Fruit fly (Drosophila melanogaster) whole organism, embryonic: ENCODE measurements around the gene CG4586.

Source experiments
- CG10565 ChIP-seq: fragments of 200-800 bp; sonication (Bioruptor generic); optimal IDR thresholded peaks from 3 replicates; lab custom pipeline; 2016; ENCODE audit warnings: missing biosample characterization, mild to moderate bottlenecking, missing genetic modification characterization
- CG10959 ChIP-seq: fragments of 200-800 bp; sonication (Bioruptor generic); IDR thresholded peaks from 2 replicates; pipeline ENCODE4 v1.3.6; 2022; ENCODE audit warnings: missing biosample characterization, missing genetic modification characterization
- CG11247 ChIP-seq: fragments of 200-800 bp; sonication (Bioruptor generic); IDR thresholded peaks from 2 replicates; pipeline ENCODE4 v1.3.6; 2022; ENCODE audit warnings: missing biosample characterization, missing genetic modification characterization
- CG11456 ChIP-seq: fragments of 200-800 bp; sonication (Bioruptor generic); IDR thresholded peaks from 3 replicates; pipeline ENCODE4 v1.3.6; 2022; ENCODE audit warnings: missing biosample characterization, missing genetic modification characterization
- CG11560 ChIP-seq: fragments of 200-800 bp; sonication (Bioruptor generic); IDR thresholded peaks from 3 replicates; pipeline ENCODE4 v1.3.6; 2022; ENCODE audit warnings: missing biosample characterization, missing genetic modification characterization
- CG11696 ChIP-seq: fragments of 200-800 bp; sonication (Bioruptor generic); IDR thresholded peaks from 2 replicates; pipeline ENCODE4 v1.3.6; 2022; ENCODE audit warnings: missing biosample characterization, missing genetic modification characterization
- CG12942 ChIP-seq: fragments of 200-800 bp; sonication (Bioruptor generic); optimal IDR thresholded peaks from 3 replicates; lab custom pipeline; 2016; ENCODE audit warnings: missing biosample characterization, missing genetic modification characterization
- CG14050 ChIP-seq: fragments of 200-800 bp; sonication (Bioruptor generic); IDR thresholded peaks from 3 replicates; pipeline ENCODE4 v1.3.6; 2022; ENCODE audit warnings: missing biosample characterization, missing genetic modification characterization
- CG14667 ChIP-seq: fragments of 200-800 bp; sonication (Bioruptor generic); IDR thresholded peaks from 2 replicates; pipeline ENCODE4 v1.3.6; 2022; ENCODE audit warnings: missing biosample characterization, missing genetic modification characterization
- CG14860 ChIP-seq: fragments of 200-800 bp; sonication (Bioruptor generic); IDR thresholded peaks from 3 replicates; pipeline ENCODE4 v1.3.6; 2022; ENCODE audit warnings: missing biosample characterization, missing genetic modification characterization; ENCODE audit not compliant: partially characterized antibody
- CG16863 ChIP-seq: fragments of 200-800 bp; sonication (Bioruptor generic); optimal IDR thresholded peaks from 3 replicates; lab custom pipeline; 2016; ENCODE audit warnings: missing biosample characterization, missing genetic modification characterization
- CG2889 ChIP-seq: fragments of 200-800 bp; sonication (Bioruptor generic); IDR thresholded peaks from 3 replicates; pipeline ENCODE4 v1.3.6; 2022; ENCODE audit warnings: missing biosample characterization, missing genetic modification characterization
- CG30403 ChIP-seq: fragments of 200-800 bp; sonication (Bioruptor generic); optimal IDR thresholded peaks from 3 replicates; lab custom pipeline; 2016; ENCODE audit warnings: missing biosample characterization, missing genetic modification characterization
- CG30431 ChIP-seq: fragments of 200-800 bp; sonication (Bioruptor generic); optimal IDR thresholded peaks from 2 replicates; lab custom pipeline; 2017; ENCODE audit warnings: missing biosample characterization, missing genetic modification characterization
- CG31388 ChIP-seq: fragments of 200-800 bp; sonication (Bioruptor generic); optimal IDR thresholded peaks from 2 replicates; lab custom pipeline; 2016; ENCODE audit warnings: missing biosample characterization, missing genetic modification characterization
- CG33213 ChIP-seq: fragments of 200-800 bp; sonication (Bioruptor generic); optimal IDR thresholded peaks from 3 replicates; lab custom pipeline; 2016; ENCODE audit warnings: missing biosample characterization, missing genetic modification characterization
- CG3995 ChIP-seq: fragments of 200-800 bp; sonication (Bioruptor generic); optimal IDR thresholded peaks from 3 replicates; lab custom pipeline; 2016; ENCODE audit warnings: missing biosample characterization, missing genetic modification characterization
- CG4282 ChIP-seq: fragments of 200-800 bp; sonication (Bioruptor generic); optimal IDR thresholded peaks from 2 replicates; lab custom pipeline; 2016; ENCODE audit warnings: missing biosample characterization, missing genetic modification characterization
- CG4617 ChIP-seq: fragments of 200-800 bp; sonication (Bioruptor generic); optimal IDR thresholded peaks from 3 replicates; lab custom pipeline; 2016; ENCODE audit warnings: missing biosample characterization, missing genetic modification characterization, borderline replicate concordance
- CG6654 ChIP-seq: fragments of 200-800 bp; sonication (Bioruptor generic); optimal IDR thresholded peaks from 2 replicates; lab custom pipeline; 2017; ENCODE audit warnings: missing biosample characterization, mild to moderate bottlenecking, missing genetic modification characterization
- CG6689 ChIP-seq: fragments of 200-800 bp; sonication (Bioruptor generic); IDR thresholded peaks from 2 replicates; pipeline ENCODE4 v1.3.6; 2022; ENCODE audit warnings: missing biosample characterization, missing genetic modification characterization
- CG8924 ChIP-seq: fragments of 200-800 bp; optimal IDR thresholded peaks from 3 replicates; lab custom pipeline; 2019; ENCODE audit warnings: missing biosample characterization, mild to moderate bottlenecking, missing genetic modification characterization, moderate library complexity
- CG9932 ChIP-seq: fragments of 200-800 bp; sonication (Bioruptor generic); IDR thresholded peaks from 2 replicates; pipeline ENCODE4 v1.3.6; 2022; ENCODE audit warnings: missing biosample characterization, missing genetic modification characterization
- D19B ChIP-seq: fragments of 200-800 bp; sonication (Bioruptor generic); optimal IDR thresholded peaks from 2 replicates; lab custom pipeline; 2017; ENCODE audit warnings: missing biosample characterization, mild to moderate bottlenecking, missing genetic modification characterization
- Dll ChIP-seq: fragments of 200-800 bp; sonication (Bioruptor generic); IDR thresholded peaks from 4 replicates; pipeline ENCODE4 v1.3.6; 2022; ENCODE audit warnings: missing biosample characterization, missing genetic modification characterization; ENCODE audit not compliant: partially characterized antibody
- Ets97D ChIP-seq: fragments of 200-800 bp; sonication (Bioruptor generic); optimal IDR thresholded peaks from 3 replicates; lab custom pipeline; 2016; ENCODE audit warnings: missing biosample characterization, missing genetic modification characterization
- Gsc ChIP-seq: fragments of 200-800 bp; sonication (Bioruptor generic); IDR thresholded peaks from 2 replicates; pipeline ENCODE4 v1.3.6; 2022; ENCODE audit warnings: missing biosample characterization, missing genetic modification characterization
- Max ChIP-seq: fragments of 200-800 bp; sonication (Bioruptor generic); optimal IDR thresholded peaks from 2 replicates; lab custom pipeline; 2016; ENCODE audit warnings: missing biosample characterization, mild to moderate bottlenecking, missing genetic modification characterization
- Nf-YB ChIP-seq: fragments of 200-800 bp; sonication (Bioruptor generic); optimal IDR thresholded peaks from 3 replicates; lab custom pipeline; 2019; ENCODE audit warnings: missing biosample characterization, mild to moderate bottlenecking, missing genetic modification characterization, moderate library complexity
- Sox100B ChIP-seq: fragments of 200-800 bp; sonication (Bioruptor generic); optimal IDR thresholded peaks from 3 replicates; lab custom pipeline; 2018; ENCODE audit warnings: missing biosample characterization, mild to moderate bottlenecking, missing genetic modification characterization
- Xbp1 ChIP-seq: fragments of 200-800 bp; sonication (Bioruptor generic); optimal IDR thresholded peaks from 3 replicates; lab custom pipeline; 2016; ENCODE audit warnings: missing biosample characterization, mild to moderate bottlenecking, missing genetic modification characterization
- abd-A ChIP-seq: fragments of 200-800 bp; sonication (Bioruptor generic); optimal IDR thresholded peaks from 3 replicates; lab custom pipeline; 2019; ENCODE audit warnings: missing biosample characterization, mild to moderate bottlenecking, missing genetic modification characterization, moderate library complexity
- ase ChIP-seq: fragments of 200-800 bp; sonication (Bioruptor generic); IDR thresholded peaks from 3 replicates; pipeline ENCODE4 v1.3.6; 2022; ENCODE audit warnings: missing biosample characterization, missing genetic modification characterization
- dati ChIP-seq: fragments of 200-800 bp; sonication (Bioruptor generic); IDR thresholded peaks from 2 replicates; pipeline ENCODE4 v1.3.6; 2022; ENCODE audit warnings: missing biosample characterization, missing genetic modification characterization
- en ChIP-seq: fragments of 200-800 bp; sonication (Bioruptor generic); optimal IDR thresholded peaks from 2 replicates; lab custom pipeline; 2016; ENCODE audit warnings: missing biosample characterization, missing genetic modification characterization
- eve ChIP-seq, 2 experiments: fragments of >200 bp; optimal IDR thresholded peaks; 2 replicates each; lab custom pipeline; 2017; ENCODE audit warnings: missing biosample characterization in 2 of 2, missing genetic modification characterization in 2 of 2
- fd96Cb ChIP-seq: fragments of 200-800 bp; sonication (Bioruptor generic); optimal IDR thresholded peaks from 2 replicates; lab custom pipeline; 2018; ENCODE audit warnings: missing biosample characterization, mild to moderate bottlenecking, missing genetic modification characterization, moderate library complexity
- gfzf ChIP-seq: fragments of 200-800 bp; sonication (Bioruptor generic); optimal IDR thresholded peaks from 2 replicates; lab custom pipeline; 2016; ENCODE audit warnings: missing biosample characterization, mild to moderate bottlenecking, missing genetic modification characterization, moderate library complexity
- kah ChIP-seq: fragments of 200-800 bp; sonication (Bioruptor generic); optimal IDR thresholded peaks from 2 replicates; lab custom pipeline; 2018; ENCODE audit warnings: missing biosample characterization, mild to moderate bottlenecking, missing genetic modification characterization
- knrl ChIP-seq: fragments of 200-800 bp; sonication (Bioruptor generic); IDR thresholded peaks from 3 replicates; pipeline ENCODE4 v1.3.6; 2022; ENCODE audit warnings: missing biosample characterization, missing genetic modification characterization; ENCODE audit not compliant: partially characterized antibody
- lilli ChIP-seq: fragments of 200-800 bp; sonication (Bioruptor generic); optimal IDR thresholded peaks from 3 replicates; lab custom pipeline; 2016; ENCODE audit warnings: missing biosample characterization, missing genetic modification characterization
- lmd ChIP-seq: fragments of 200-800 bp; sonication (Bioruptor generic); IDR thresholded peaks from 2 replicates; pipeline ENCODE4 v1.3.6; 2022; ENCODE audit warnings: missing biosample characterization, missing genetic modification characterization
- pb ChIP-seq: fragments of 200-800 bp; sonication (Bioruptor generic); optimal IDR thresholded peaks from 3 replicates; lab custom pipeline; 2016; ENCODE audit warnings: missing biosample characterization, missing genetic modification characterization
- pita ChIP-seq: fragments of 200-800 bp; sonication (Bioruptor generic); optimal IDR thresholded peaks from 2 replicates; lab custom pipeline; 2017; ENCODE audit warnings: missing biosample characterization, mild to moderate bottlenecking, missing genetic modification characterization
- row ChIP-seq: fragments of 200-800 bp; sonication (Bioruptor generic); IDR thresholded peaks from 3 replicates; pipeline ENCODE4 v1.3.6; 2022; ENCODE audit warnings: missing biosample characterization, missing genetic modification characterization
- sqz ChIP-seq: fragments of 200-800 bp; sonication (Bioruptor generic); optimal IDR thresholded peaks from 3 replicates; lab custom pipeline; 2018; ENCODE audit warnings: missing biosample characterization, mild to moderate bottlenecking, missing genetic modification characterization
- tgo ChIP-seq: fragments of 200-800 bp; sonication (Bioruptor generic); IDR thresholded peaks from 3 replicates; pipeline ENCODE4 v1.3.6; 2022; ENCODE audit warnings: missing biosample characterization, missing genetic modification characterization
- tio ChIP-seq: fragments of 200-800 bp; sonication (Bioruptor generic); optimal IDR thresholded peaks from 2 replicates; lab custom pipeline; 2017; ENCODE audit warnings: missing biosample characterization, missing genetic modification characterization, inconsistent platforms
- trem ChIP-seq: fragments of 200-800 bp; optimal IDR thresholded peaks from 3 replicates; lab custom pipeline; 2019; ENCODE audit warnings: missing biosample characterization, mild to moderate bottlenecking, missing genetic modification characterization, moderate library complexity

CG4586 gene

dm6 chrX:7013320-7014214 lies 43.8 kb downstream of the CG4586 start, which contains the start of the genes CG3032 and CG4593 (continued):
- TF ChIP-seq tgo (GFP tag; lab: Robert Waterston, UW) (peak; percentile 88), gfzf (GFP tag; lab: Kevin White, UChicago) (peak; percentile 78), CG12942 (peak; percentile 70), CG3995 (GFP tag; lab: Kevin White, UChicago) (peak; percentile 54), knrl (peak; percentile 28; the same call in 1 of the 3 replicates), Ets97D (GFP tag; lab: Kevin White, UChicago) (peak; percentile 54), pb (GFP tag; lab: Kevin White, UChicago) (no peak), tio (GFP tag; lab: Kevin White, UChicago) (peak; percentile 60), Gsc (peak; percentile 41; the same call in 1 of the 2 replicates), abd-A (tag; lab: Kevin White, UChicago) (no peak), CG9932 (GFP tag; lab: Robert Waterston, UW) (peak; percentile 93), Sox100B (GFP tag; lab: Kevin White, UChicago) (peak; percentile 47), CG31388 (peak; percentile 56), pita (GFP tag; lab: Kevin White, UChicago) (no peak), CG11560 (tag; lab: Robert Waterston, UW) (peak; percentile 69; the same call in 2 of the 3 replicates), sqz (GFP tag; lab: Kevin White, UChicago) (peak; percentile 20), CG4282 (GFP tag; lab: Kevin White, UChicago) (peak; percentile 49), CG16863 (GFP tag; lab: Kevin White, UChicago) (peak; percentile 60), Nf-YB (GFP tag; lab: Kevin White, UChicago) (peak; percentile 47), trem (peak; percentile 68), CG11696 (GFP tag; lab: Robert Waterston, UW) (peak; percentile 80), row (GFP tag; lab: Robert Waterston, UW) (peak; percentile 97), CG6689 (GFP tag; lab: Robert Waterston, UW) (peak; percentile 87), CG10565 (GFP tag; lab: Kevin White, UChicago) (no peak), CG30403 (GFP tag; lab: Kevin White, UChicago) (peak; percentile 87)
- TF ChIP-seq, all 482 proteins: peak for 374

dm6 chrX:7014931-7015428 lies 45.3 kb downstream of the CG4586 start:
- peak; percentile 51 for TF ChIP-seq Xbp1
- TF ChIP-seq CG11247: peak; percentile 44; the same call in 1 of the 2 replicates
- TF ChIP-seq CG14860 (GFP tag; lab: Robert Waterston, UW): peak; percentile 56; the same call in 2 of the 3 replicates
- TF ChIP-seq CG2889 (GFP tag; lab: Robert Waterston, UW): no peak
- TF ChIP-seq lilli (GFP tag; lab: Kevin White, UChicago): peak; percentile 84
- no peak for TF ChIP-seq kah (GFP tag; lab: Kevin White, UChicago)
- TF ChIP-seq pb (GFP tag; lab: Kevin White, UChicago): no peak
- no peak for TF ChIP-seq CG4617 (GFP tag; lab: Kevin White, UChicago)
- peak; percentile 31 for TF ChIP-seq D19B (GFP tag; lab: Kevin White, UChicago)
- no peak for TF ChIP-seq CG6654 (GFP tag; lab: Kevin White, UChicago)
- peak; percentile 68; the same call in 2 of the 3 replicates for TF ChIP-seq CG11456 (GFP tag; lab: Robert Waterston, UW)
- TF ChIP-seq fd96Cb (tag; lab: Kevin White, UChicago): no peak
- TF ChIP-seq CG14050: peak; percentile 28; the same call in 2 of the 3 replicates
- TF ChIP-seq CG10959 (GFP tag; lab: Robert Waterston, UW): no peak
- TF ChIP-seq Dll: peak; percentile 71
- no peak for TF ChIP-seq eve (GFP tag; optimal IDR thresholded peaks at IDR 0.05; lab: Kevin White, UChicago)
- peak; percentile 44 for TF ChIP-seq en (GFP tag; lab: Kevin White, UChicago)
- peak; percentile 16 for TF ChIP-seq CG8924 (tag; lab: Kevin White, UChicago)
- no peak for TF ChIP-seq Max
- peak; percentile 66 for TF ChIP-seq lmd (GFP tag; lab: Robert Waterston, UW)
- TF ChIP-seq CG14667 (GFP tag; lab: Robert Waterston, UW): no peak
- peak; percentile 50; the same call in 1 of the 3 replicates for TF ChIP-seq ase
- TF ChIP-seq CG33213 (GFP tag; lab: Kevin White, UChicago): peak; percentile 70
- no peak for TF ChIP-seq CG30431 (GFP tag; lab: Kevin White, UChicago)
- no peak for TF ChIP-seq dati (GFP tag; lab: Robert Waterston, UW)
